Worm (Caenorhabditis elegans) whole organism, L1 larva: ENCODE results near the gene npp-5.
A peak's percentile ranks its signal among the peaks of the same experiment; 100 is the strongest.

Source experiments
- alr-1 ChIP-seq: fragments of 200-800 bp; sonication (Bioruptor generic); optimal IDR thresholded peaks from 2 replicates; lab custom pipeline; 2018; ENCODE audit warnings: borderline replicate concordance, mild to moderate bottlenecking, missing genetic modification characterization, missing compliant biosample characterization
- aly-2 ChIP-seq: fragments of 150-350 bp; optimal IDR thresholded peaks from 2 replicates; lab custom pipeline; 2014; ENCODE audit warnings: missing biosample characterization, missing genetic modification characterization
- blmp-1 ChIP-seq: fragments of 150-350 bp; optimal IDR thresholded peaks from 2 replicates; lab custom pipeline; 2014; ENCODE audit warnings: missing biosample characterization, missing genetic modification characterization
- ceh-82 ChIP-seq, 3 experiments: fragments of 150-350 bp in 1 of 3; sonication (generic microtip) in 2 of 3; optimal IDR thresholded peaks; 2 replicates each; lab custom pipeline; 2014 to 2017; ENCODE audit warnings: missing biosample characterization in 3 of 3, missing genetic modification characterization in 3 of 3
- dsc-1 ChIP-seq: sonication (generic microtip); optimal IDR thresholded peaks from 2 replicates; lab custom pipeline; 2016; ENCODE audit warnings: mild to moderate bottlenecking, missing genetic modification characterization, missing compliant biosample characterization
- efl-1 ChIP-seq, 4 experiments: fragments of 150-350 bp; optimal IDR thresholded peaks in 3 of 4; peaks in 1 of 4; 1 replicate in 1 of 4; 2 replicates in 3 of 4; lab custom pipeline; 2014; ENCODE audit warnings: missing biosample characterization in 2 of 4, missing genetic modification characterization in 2 of 4, missing genetic modification reagents in 2 of 4
- egl-13 ChIP-seq: sonication (generic microtip); optimal IDR thresholded peaks from 2 replicates; lab custom pipeline; 2016; ENCODE audit warnings: missing genotype, missing genetic modification reagents, missing genetic modification characterization, missing compliant biosample characterization
- elt-2 ChIP-seq: sonication (generic microtip); optimal IDR thresholded peaks from 2 replicates; lab custom pipeline; 2016; ENCODE audit warnings: missing genetic modification characterization, mild to moderate bottlenecking, inconsistent platforms, missing compliant biosample characterization, missing genetic modification reagents
- elt-3 ChIP-seq, 6 experiments: fragments of 150-350 bp in 1 of 6; sonication (generic microtip); optimal IDR thresholded peaks; 2 replicates each; lab custom pipeline; 2017 to 2018; ENCODE audit warnings: missing biosample characterization in 6 of 6, missing genetic modification characterization in 6 of 6, inconsistent platforms in 1 of 6
- fkh-8 ChIP-seq: sonication (generic microtip); optimal IDR thresholded peaks from 2 replicates; lab custom pipeline; 2016; ENCODE audit warnings: mild to moderate bottlenecking, missing genetic modification characterization, missing compliant biosample characterization
- isw-1 ChIP-seq: fragments of 200-800 bp; sonication (Bioruptor generic); IDR thresholded peaks from 2 replicates; pipeline ENCODE4 v1.3.6; 2022; ENCODE audit warnings: missing genetic modification characterization, missing compliant biosample characterization
- jun-1 ChIP-seq: fragments of 150-350 bp; optimal IDR thresholded peaks from 2 replicates; lab custom pipeline; 2014; ENCODE audit warnings: missing biosample characterization, missing genetic modification reagents, missing genetic modification characterization
- lin-13 ChIP-seq: fragments of 150-350 bp; optimal IDR thresholded peaks from 2 replicates; lab custom pipeline; 2014; ENCODE audit warnings: missing biosample characterization, missing genetic modification reagents, missing genetic modification characterization
- lin-14 ChIP-seq: fragments of 200-800 bp; sonication (Bioruptor generic); optimal IDR thresholded peaks from 2 replicates; lab custom pipeline; 2018; ENCODE audit warnings: mild to moderate bottlenecking, missing genetic modification characterization, moderate library complexity, missing compliant biosample characterization
- lin-15B ChIP-seq: fragments of 150-350 bp; sonication (generic microtip); optimal IDR thresholded peaks from 3 replicates; lab custom pipeline; 2014; ENCODE audit warnings: missing biosample characterization, missing genetic modification characterization
- lin-35 ChIP-seq, 2 experiments: fragments of 150-350 bp; optimal IDR thresholded peaks; 2 replicates each; lab custom pipeline; 2014; ENCODE audit warnings: missing biosample characterization in 2 of 2, missing genetic modification characterization in 2 of 2, missing genetic modification reagents in 2 of 2
- lsy-2 ChIP-seq, 2 experiments: fragments of 150-350 bp; optimal IDR thresholded peaks; 2 replicates each; lab custom pipeline; 2014; ENCODE audit warnings: missing biosample characterization in 2 of 2, missing genetic modification characterization in 2 of 2
- mdl-1 ChIP-seq, 2 experiments: fragments of 150-350 bp; optimal IDR thresholded peaks; 2 replicates each; lab custom pipeline; 2014 to 2017; ENCODE audit warnings: missing biosample characterization in 2 of 2, missing genetic modification characterization in 2 of 2, inconsistent platforms in 1 of 2
- mep-1 ChIP-seq: fragments of 150-350 bp; optimal IDR thresholded peaks from 2 replicates; lab custom pipeline; 2014; ENCODE audit warnings: missing biosample characterization, missing genetic modification characterization
- nhr-20 ChIP-seq: sonication (generic microtip); optimal IDR thresholded peaks from 2 replicates; lab custom pipeline; 2016; ENCODE audit warnings: mild to moderate bottlenecking, missing genetic modification characterization, missing compliant biosample characterization
- nhr-71 ChIP-seq: sonication (generic microtip); optimal IDR thresholded peaks from 2 replicates; lab custom pipeline; 2016; ENCODE audit warnings: mild to moderate bottlenecking, missing genetic modification characterization, moderate library complexity, missing compliant biosample characterization
- nhr-76 ChIP-seq: sonication (generic microtip); optimal IDR thresholded peaks from 2 replicates; lab custom pipeline; 2017; ENCODE audit warnings: missing biosample characterization, missing genetic modification characterization
- nhr-77 ChIP-seq: fragments of 150-350 bp; optimal IDR thresholded peaks from 2 replicates; lab custom pipeline; 2014; ENCODE audit warnings: missing biosample characterization, missing genetic modification characterization
- nhr-85 ChIP-seq: sonication (generic microtip); peaks from one replicate; lab custom pipeline; 2016; ENCODE audit warnings: missing genetic modification characterization, inconsistent platforms, missing compliant biosample characterization
- nhr-90 ChIP-seq: sonication (generic microtip); optimal IDR thresholded peaks from 2 replicates; lab custom pipeline; 2016; ENCODE audit warnings: mild to moderate bottlenecking, missing genetic modification characterization, missing compliant biosample characterization; ENCODE audit not compliant: poor library complexity
- pqm-1 ChIP-seq: sonication (generic microtip); optimal IDR thresholded peaks from 3 replicates; lab custom pipeline; 2017; ENCODE audit warnings: missing biosample characterization, missing genetic modification characterization
- sox-4 ChIP-seq: sonication (generic microtip); optimal IDR thresholded peaks from 2 replicates; lab custom pipeline; 2016; ENCODE audit warnings: missing genetic modification characterization, missing compliant biosample characterization
- sup-37 ChIP-seq: fragments of 200-800 bp; sonication (Bioruptor generic); optimal IDR thresholded peaks from 2 replicates; lab custom pipeline; 2018; ENCODE audit warnings: mild to moderate bottlenecking, missing genetic modification characterization, missing compliant biosample characterization
- tlp-1 ChIP-seq: fragments of 150-350 bp; optimal IDR thresholded peaks from 2 replicates; lab custom pipeline; 2014; ENCODE audit warnings: missing biosample characterization, missing genetic modification characterization
- unc-130 ChIP-seq: fragments of 150-350 bp; optimal IDR thresholded peaks from 2 replicates; lab custom pipeline; 2017; ENCODE audit warnings: missing biosample characterization, missing genetic modification characterization, inconsistent platforms
- unc-30 ChIP-seq: sonication (generic microtip); optimal IDR thresholded peaks from 2 replicates; lab custom pipeline; 2017; ENCODE audit warnings: missing biosample characterization, missing genetic modification characterization
- xbp-1 ChIP-seq: sonication (generic microtip); optimal IDR thresholded peaks from 2 replicates; lab custom pipeline; 2016; ENCODE audit warnings: missing genetic modification characterization, missing compliant biosample characterization

Gene npp-5

DNA sequence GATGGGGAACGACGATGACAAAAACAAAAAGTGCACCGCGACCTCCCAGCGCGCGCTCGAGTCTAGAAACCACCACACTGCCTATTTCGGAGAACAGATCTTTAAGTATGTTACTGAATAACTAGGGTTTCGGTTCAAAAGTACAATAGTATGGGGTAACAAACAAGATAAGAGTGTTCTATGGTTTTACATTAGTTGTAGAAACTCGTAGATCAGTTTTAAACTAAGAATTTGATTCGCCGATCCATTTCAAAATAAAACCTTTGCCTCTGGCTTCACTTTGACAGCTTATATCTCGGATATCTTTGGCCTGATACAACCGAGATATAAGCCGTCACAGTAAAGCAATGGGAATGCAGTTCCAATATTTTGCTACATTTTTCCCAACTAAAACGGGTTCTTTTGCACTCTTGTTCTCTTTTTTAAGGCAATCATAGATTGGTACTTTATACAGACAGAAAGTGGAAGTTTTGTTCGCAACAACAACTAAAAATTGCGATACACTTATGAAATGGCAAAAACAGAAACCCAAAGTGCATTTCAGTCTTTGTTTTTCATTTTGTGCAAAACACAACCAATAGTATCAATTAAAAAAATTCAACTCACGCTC, 16.8 kb upstream of the npp-5 start:
- TF ChIP-seq efl-1 (optimal IDR thresholded peaks at IDR 0.05; lab: Kevin White, UChicago), result no peak
- TF ChIP-seq efl-1 (GFP tag; optimal IDR thresholded peaks at IDR 0.05 in 1 of 2; lab: Kevin White, UChicago), result peak in 1 of 2 experiments; percentile 58
- no peak for TF ChIP-seq nhr-76

DNA sequence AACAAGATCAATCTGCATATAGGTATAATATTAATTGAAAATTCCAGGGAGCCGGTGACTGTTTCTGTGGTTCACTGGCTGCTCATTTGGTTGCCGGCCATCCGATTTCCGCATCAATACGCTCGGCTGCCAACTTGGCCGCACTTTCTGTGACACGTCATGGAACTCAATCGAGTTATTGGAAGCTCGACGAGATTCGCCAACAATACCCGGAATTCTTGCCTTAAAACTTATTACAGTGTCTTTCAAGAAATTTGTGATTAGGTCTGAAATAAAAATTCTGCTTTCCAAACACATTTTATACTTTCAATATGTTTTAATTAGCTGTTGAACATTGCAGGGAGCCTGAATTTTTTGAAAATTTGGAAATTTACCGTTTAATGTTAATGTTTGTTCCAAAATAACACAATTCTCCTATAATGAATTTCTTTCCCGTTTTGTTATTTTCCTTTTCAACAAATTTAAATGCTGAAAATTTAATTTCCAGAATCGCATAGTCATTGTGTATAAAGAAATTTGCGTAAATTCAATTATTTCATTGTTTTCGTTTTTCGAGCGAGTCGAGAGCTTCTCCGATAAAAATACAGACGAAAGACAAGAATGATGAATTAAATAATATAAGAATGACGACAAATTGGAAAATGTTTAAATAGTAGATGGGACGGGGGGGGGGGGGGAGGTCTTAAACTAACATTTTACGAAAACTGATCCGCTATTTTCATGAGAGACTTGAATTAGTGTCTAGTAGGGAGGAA, 14.7 kb upstream of the npp-5 start:
- TF ChIP-seq sup-37 (GFP tag; lab: Kevin White, UChicago) (no peak), aly-2 (tag; lab: Kevin White, UChicago) (peak; percentile 61), nhr-90 (tag; lab: Kevin White, UChicago) (no peak), nhr-77 (tag; lab: Kevin White, UChicago) (no peak), unc-130 (no peak), fkh-8 (tag; lab: Kevin White, UChicago) (peak; percentile 36), lin-15B (tag; lab: Kevin White, UChicago) (no peak), efl-1 (optimal IDR thresholded peaks at IDR 0.05; lab: Kevin White, UChicago) (no peak), efl-1 (GFP tag; optimal IDR thresholded peaks at IDR 0.05 in 1 of 2; lab: Kevin White, UChicago) (no peak)

DNA sequence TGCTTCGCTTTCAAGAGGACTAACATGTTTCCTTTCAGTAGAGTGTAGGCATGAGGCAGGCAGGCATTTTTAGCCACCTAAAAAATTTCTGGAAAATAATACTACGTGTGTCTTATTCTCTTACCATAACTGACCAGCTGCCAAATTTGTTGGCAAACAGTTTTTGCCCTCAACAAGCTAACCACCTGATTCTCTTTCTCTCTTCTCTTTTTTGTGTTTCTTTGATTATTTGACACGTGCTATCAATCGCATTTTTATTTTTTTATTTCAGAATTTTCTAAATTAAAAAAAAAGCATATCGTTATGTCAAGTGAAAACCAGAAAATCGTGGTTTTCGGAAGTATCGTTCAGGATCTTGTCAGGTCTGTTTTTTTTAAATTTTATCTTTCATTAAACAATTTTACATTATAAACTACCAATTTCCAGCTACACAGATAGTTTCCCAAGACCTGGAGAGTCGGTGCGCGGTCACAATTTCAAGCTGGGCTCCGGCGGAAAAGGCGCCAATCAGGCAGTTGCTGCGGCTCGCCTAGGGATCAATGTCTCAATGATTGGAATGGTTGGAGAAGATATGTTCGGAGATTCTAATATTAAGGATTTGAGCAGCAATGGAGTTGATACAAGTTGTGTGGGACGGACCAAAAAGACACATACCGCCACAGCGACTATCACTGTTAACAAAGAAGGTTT, 12.6 kb upstream of the npp-5 start, which contains the start of gene F07A11.5:
TSS of gene F07A11.5 (plus strand) at position 267 of the 690 bp plus-strand sequence.
- TF ChIP-seq unc-30, result no peak
- TF ChIP-seq efl-1 (optimal IDR thresholded peaks at IDR 0.05; lab: Kevin White, UChicago), result no peak
- TF ChIP-seq efl-1 (GFP tag; optimal IDR thresholded peaks at IDR 0.05 in 1 of 2; lab: Kevin White, UChicago), result peak in 1 of 2 experiments; percentile 52
- no peak for TF ChIP-seq elt-2 (tag; lab: Kevin White, UChicago)
- TF ChIP-seq, all 84 proteins: peak for 1

DNA sequence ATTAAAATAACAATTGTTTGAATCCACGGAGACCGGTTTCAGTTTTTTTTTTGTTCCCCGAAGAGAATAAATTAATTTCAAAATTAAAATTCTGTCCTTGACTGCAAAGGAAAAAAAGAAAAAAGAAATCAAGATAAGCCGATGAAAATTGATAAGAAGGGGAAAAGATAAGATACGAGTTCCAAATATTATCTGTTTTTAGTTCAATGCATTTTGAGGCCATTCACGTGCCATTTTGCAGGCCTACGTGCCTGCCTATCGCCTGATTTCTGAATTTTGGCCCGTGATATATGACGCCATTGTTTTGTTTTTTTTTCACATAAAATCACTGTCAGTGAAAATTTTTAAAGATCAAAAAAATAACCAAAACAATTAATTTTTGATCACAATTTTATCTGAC, 11.9 kb upstream of the npp-5 start:
- peak; percentile 23 for TF ChIP-seq nhr-71
- TF ChIP-seq elt-3 (tag; optimal IDR thresholded peaks at IDR 0.05; lab: Kevin White, UChicago), result peak in 5 of 6 experiments; percentile 62 to 99 (median 75)
- TF ChIP-seq tlp-1 (tag; lab: Kevin White, UChicago), result peak; percentile 55
- no peak for TF ChIP-seq sox-4
- no peak for TF ChIP-seq isw-1 (GFP tag; lab: Robert Waterston, UW)
- TF ChIP-seq lin-14 (GFP tag; lab: Kevin White, UChicago), result peak; percentile 45
- peak in 1 of 2 experiments; percentile 10 for TF ChIP-seq mdl-1 (tag; optimal IDR thresholded peaks at IDR 0.05; lab: Kevin White, UChicago)
- peak in 1 of 2 experiments; percentile 20 for TF ChIP-seq lsy-2 (tag; optimal IDR thresholded peaks at IDR 0.05; lab: Kevin White, UChicago)
- TF ChIP-seq blmp-1 (tag; lab: Kevin White, UChicago), result peak; percentile 50
- TF ChIP-seq alr-1 (tag; lab: Kevin White, UChicago), result no peak
- peak; percentile 18 for TF ChIP-seq pqm-1 (tag; lab: Kevin White, UChicago)
- peak; percentile 72 for TF ChIP-seq nhr-85 (tag; lab: Kevin White, UChicago)
- TF ChIP-seq lin-35 (GFP tag; optimal IDR thresholded peaks at IDR 0.05; lab: Kevin White, UChicago), result peak in 1 of 2 experiments; percentile 44
- no peak for TF ChIP-seq ceh-82 (tag; optimal IDR thresholded peaks at IDR 0.05; lab: Kevin White, UChicago)
- TF ChIP-seq nhr-20 (tag; lab: Kevin White, UChicago), result peak; percentile 40
- TF ChIP-seq unc-30, result no peak
- peak; percentile 80 for TF ChIP-seq elt-2 (tag; lab: Kevin White, UChicago)
- TF ChIP-seq, all 84 proteins: peak for 12

DNA sequence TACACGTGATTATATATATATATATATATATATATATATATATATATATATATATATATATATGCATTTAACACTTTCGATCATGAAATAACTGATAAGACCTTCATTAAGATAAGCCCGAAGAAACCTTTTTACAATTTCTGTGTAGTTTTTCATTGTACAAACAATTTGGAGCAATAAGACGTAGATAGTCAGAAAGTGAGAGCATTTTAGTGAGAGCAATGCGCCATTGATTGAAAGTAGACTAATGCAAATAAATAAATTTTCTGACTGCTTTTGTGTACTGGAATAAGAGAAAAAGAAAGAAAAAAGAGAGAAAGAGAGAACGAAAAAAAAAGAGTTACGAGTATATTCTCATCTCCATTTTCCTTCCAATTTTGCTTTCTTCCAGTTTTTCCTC, 5.0 kb upstream of the npp-5 start:
- TF ChIP-seq lin-14 (GFP tag; lab: Kevin White, UChicago) (peak; percentile 0), efl-1 (optimal IDR thresholded peaks at IDR 0.05; lab: Kevin White, UChicago) (no peak), efl-1 (GFP tag; optimal IDR thresholded peaks at IDR 0.05 in 1 of 2; lab: Kevin White, UChicago) (peak in 1 of 2 experiments; percentile 64), isw-1 (GFP tag; lab: Robert Waterston, UW) (no peak), nhr-76 (no peak), lin-35 (GFP tag; optimal IDR thresholded peaks at IDR 0.05; lab: Kevin White, UChicago) (peak in 1 of 2 experiments; percentile 2), egl-13 (tag; lab: Kevin White, UChicago) (no peak), mep-1 (no peak), xbp-1 (tag; lab: Kevin White, UChicago) (no peak), elt-2 (tag; lab: Kevin White, UChicago) (peak; percentile 74), jun-1 (no peak), dsc-1 (tag; lab: Kevin White, UChicago) (no peak), lin-13 (GFP tag; lab: Kevin White, UChicago) (no peak)
